Fruit fly (Drosophila melanogaster): ENCODE measurements around the gene CG3609.
A peak's percentile ranks its signal among the peaks of the same experiment; 100 is the strongest.

The CG3609 gene

DNA sequence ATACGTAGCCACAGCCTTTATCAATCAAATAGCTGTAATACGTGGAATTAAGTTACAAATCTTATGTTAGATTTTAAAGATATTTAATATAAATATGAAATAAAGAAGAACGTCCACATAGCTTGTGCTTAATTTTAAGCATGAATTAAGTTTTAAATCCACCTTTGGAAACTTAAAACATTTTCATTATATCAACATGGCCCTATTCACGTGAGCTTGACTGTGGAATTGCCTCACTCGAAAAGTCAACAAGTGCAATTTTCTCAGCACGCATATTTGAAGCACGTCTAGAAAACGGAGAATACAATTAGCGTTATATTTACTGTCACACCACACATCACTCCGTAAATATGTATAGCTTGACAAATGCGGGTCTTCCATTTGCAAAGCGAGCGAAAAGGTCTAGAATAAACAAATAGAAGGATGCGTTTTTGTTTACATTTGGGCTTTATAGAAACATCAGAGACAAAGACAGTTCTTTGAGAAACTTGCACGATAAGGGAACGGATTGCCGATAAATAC is 10.7 kb downstream of the CG3609 start (continued):
- TF ChIP-seq Hr78 (GFP tag; optimal IDR thresholded peaks at IDR 0.05) (peak in 1 of 2 experiments; percentile 70), jing (GFP tag; optimal IDR thresholded peaks at IDR 0.05) (peak; percentile 52), stwl (tag; optimal IDR thresholded peaks at IDR 0.05) (peak; percentile 31), CG10431 (GFP tag; optimal IDR thresholded peaks at IDR 0.05) (peak; percentile 79), zen2 (GFP tag; IDR thresholded peaks at IDR 0.05; ENCODE audit: partially characterized antibody) (no peak), chif (GFP tag; optimal IDR thresholded peaks at IDR 0.05) (peak in 1 of 2 experiments; percentile 55), CG10654 (GFP tag; optimal IDR thresholded peaks at IDR 0.05) (peak; percentile 73), CG17385 (GFP tag; optimal IDR thresholded peaks at IDR 0.05) (peak; percentile 87), fd64A (GFP tag; optimal IDR thresholded peaks at IDR 0.05) (peak; percentile 76), Jarid2 (GFP tag; optimal IDR thresholded peaks at IDR 0.05) (peak; percentile 66), hbn (GFP tag; IDR thresholded peaks at IDR 0.05; ENCODE audit: partially characterized antibody) (no peak), CG11560 (tag; IDR thresholded peaks at IDR 0.05) (no peak), toy (GFP tag; IDR thresholded peaks at IDR 0.05) (peak; percentile 69; the same call in 1 of the 2 replicates), CG11247 (GFP tag; IDR thresholded peaks at IDR 0.05) (peak; percentile 54; the same call in 1 of the 2 replicates), Nf-YB (GFP tag; optimal IDR thresholded peaks at IDR 0.05) (peak; percentile 84), CG12219 (GFP tag; optimal IDR thresholded peaks at IDR 0.05) (peak; percentile 89), Taf1 (GFP tag; IDR thresholded peaks at IDR 0.05) (peak; percentile 63; the same call in 1 of the 2 replicates), CG12236 (GFP tag; optimal IDR thresholded peaks at IDR 0.05) (no peak), C15 (GFP tag; IDR thresholded peaks at IDR 0.05) (peak; percentile 82; the same call in 2 of the 3 replicates), HmgZ (tag; optimal IDR thresholded peaks at IDR 0.05) (peak; percentile 91), bigmax (GFP tag; optimal IDR thresholded peaks at IDR 0.05) (peak; percentile 16), CG16813 (GFP tag; IDR thresholded peaks at IDR 0.05; ENCODE audit: partially characterized antibody) (no peak), psq (GFP tag; optimal IDR thresholded peaks at IDR 0.05) (peak; percentile 65), CHES-1-like (GFP tag; optimal IDR thresholded peaks at IDR 0.05) (peak; percentile 45), CG11695 (GFP tag; IDR thresholded peaks at IDR 0.05) (peak; percentile 95), Xrp1 (GFP tag; IDR thresholded peaks at IDR 0.05) (peak; percentile 95), Hr3 (GFP tag; optimal IDR thresholded peaks at IDR 0.05) (peak; percentile 55), eve (GFP tag; optimal IDR thresholded peaks at IDR 0.05) (no peak), unc-4 (GFP tag; IDR thresholded peaks at IDR 0.05; ENCODE audit: partially characterized antibody) (no peak), CG15011 (GFP tag; optimal IDR thresholded peaks at IDR 0.05) (peak; percentile 84), btn (GFP tag; optimal IDR thresholded peaks at IDR 0.05) (peak; percentile 24), CG1792 (GFP tag; optimal IDR thresholded peaks at IDR 0.05) (peak; percentile 25), cas (GFP tag; IDR thresholded peaks at IDR 0.05) (peak; percentile 74), CG13287 (GFP tag; IDR thresholded peaks at IDR 0.05; ENCODE audit: partially characterized antibody) (no peak), gt (GFP tag; IDR thresholded peaks at IDR 0.05) (no peak; the same call in 1 of the 2 replicates), CG13624 (GFP tag; optimal IDR thresholded peaks at IDR 0.05) (peak; percentile 45), Scr (GFP tag; IDR thresholded peaks at IDR 0.05; ENCODE audit: partially characterized antibody) (no peak), ken (GFP tag; IDR thresholded peaks at IDR 0.05) (peak; percentile 78; the same call in 1 of the 3 replicates), ewg (GFP tag; optimal IDR thresholded peaks at IDR 0.05) (peak; percentile 65), PHDP (tag; optimal IDR thresholded peaks at IDR 0.05) (peak; percentile 92), CTCF (GFP tag; optimal IDR thresholded peaks at IDR 0.05) (peak; percentile 32), CG2116 (GFP tag; optimal IDR thresholded peaks at IDR 0.05) (peak; percentile 45), CG10979 (tag; optimal IDR thresholded peaks at IDR 0.05) (peak; percentile 92), CG10274 (GFP tag; optimal IDR thresholded peaks at IDR 0.05) (peak; percentile 62), CG34422 (GFP tag; IDR thresholded peaks at IDR 0.05) (peak; percentile 87; the same call in 2 of the 3 replicates), CG4360 (GFP tag; IDR thresholded peaks at IDR 0.05) (peak; percentile 80), da (GFP tag; optimal IDR thresholded peaks at IDR 0.05) (no peak), CG3163 (GFP tag; optimal IDR thresholded peaks at IDR 0.05) (no peak), Stat92E (GFP tag; optimal IDR thresholded peaks at IDR 0.05) (peak in 1 of 3 experiments; percentile 17)
